Worm (Caenorhabditis elegans): ENCODE results near the gene C44H9.4.

ce11 chrV:12881396-12881795 is 45.9 kb downstream of the C44H9.4 start:
- TF ChIP-seq nhr-237 (tag; optimal IDR thresholded peaks at IDR 0.05) (no peak), nhr-12 (tag; optimal IDR thresholded peaks at IDR 0.05) (no peak), ztf-11 (tag; optimal IDR thresholded peaks at IDR 0.05) (no peak), blmp-1 (tag; optimal IDR thresholded peaks at IDR 0.05) (no peak), lin-13 (tag; optimal IDR thresholded peaks at IDR 0.05) (no peak), zip-8 (tag; optimal IDR thresholded peaks at IDR 0.05) (no peak), nhr-28 (tag; optimal IDR thresholded peaks at IDR 0.05) (no peak)
